Worm (Caenorhabditis elegans) whole organism, L4 larva: ENCODE data around the gene ani-2.

Experiments
- F10B5.3 ChIP-seq: sonication (generic microtip); optimal IDR thresholded peaks from 2 replicates; lab custom pipeline; 2016; ENCODE audit warnings: mild to moderate bottlenecking, missing genetic modification characterization, missing compliant biosample characterization
- F26F4.8 ChIP-seq: fragments of 200-800 bp; sonication (Bioruptor generic); conservative IDR thresholded peaks from 2 replicates; pipeline ENCODE4 v1.3.6; 2022; ENCODE audit warnings: missing genetic modification characterization, missing compliant biosample characterization
- F37D6.2 ChIP-seq: sonication (generic microtip); optimal IDR thresholded peaks from 2 replicates; lab custom pipeline; 2016; ENCODE audit warnings: mild to moderate bottlenecking, missing genetic modification characterization, missing compliant biosample characterization
- F49E8.2 ChIP-seq: sonication (generic microtip); optimal IDR thresholded peaks from 2 replicates; lab custom pipeline; 2016; ENCODE audit warnings: missing compliant biosample characterization, mild to moderate bottlenecking, missing genetic modification characterization, borderline replicate concordance
- R02D3.7 ChIP-seq: fragments of 150-350 bp; sonication (generic microtip); optimal IDR thresholded peaks from 3 replicates; lab custom pipeline; 2014; ENCODE audit warnings: missing biosample characterization, missing genetic modification characterization
- T20F7.1 ChIP-seq: fragments of 200-800 bp; sonication (Bioruptor generic); optimal IDR thresholded peaks from 2 replicates; lab custom pipeline; 2018; ENCODE audit warnings: mild to moderate bottlenecking, missing genetic modification characterization, missing compliant biosample characterization
- Y105C5A.15 ChIP-seq: fragments of 200-800 bp; sonication (Bioruptor generic); IDR thresholded peaks from 2 replicates; pipeline ENCODE4 v1.3.6; 2022; ENCODE audit warnings: missing genetic modification characterization, missing compliant biosample characterization
- Y48G9A.11 ChIP-seq: fragments of 200-800 bp; sonication (Bioruptor generic); IDR thresholded peaks from 2 replicates; pipeline ENCODE4 v1.3.6; 2022; ENCODE audit warnings: missing genetic modification reagents, missing genetic modification characterization, missing compliant biosample characterization
- Y75B8A.6 ChIP-seq: fragments of 200-800 bp; sonication (Bioruptor generic); IDR thresholded peaks from 2 replicates; pipeline ENCODE4 v1.3.6; 2022; ENCODE audit warnings: missing genetic modification reagents, missing genetic modification characterization, missing compliant biosample characterization
- ZK337.2 ChIP-seq: fragments of 200-800 bp; sonication (Bioruptor generic); IDR thresholded peaks from 2 replicates; pipeline ENCODE4 v1.3.6; 2022; ENCODE audit warnings: missing genetic modification reagents, missing genetic modification characterization, missing compliant biosample characterization
- ama-1 ChIP-seq: fragments of 150-350 bp; optimal IDR thresholded peaks from 2 replicates; lab custom pipeline; 2014; ENCODE audit warnings: inconsistent platforms, mixed read lengths
- ceh-44 ChIP-seq: fragments of 200-800 bp; sonication (Bioruptor generic); IDR thresholded peaks from 2 replicates; pipeline ENCODE4 v1.3.6; 2022; ENCODE audit warnings: missing genetic modification reagents, missing genetic modification characterization, missing compliant biosample characterization
- ctbp-1 ChIP-seq: fragments of 200-800 bp; sonication (Bioruptor generic); IDR thresholded peaks from 2 replicates; pipeline ENCODE4 v1.3.6; 2022; ENCODE audit warnings: missing genetic modification reagents, missing genetic modification characterization, missing compliant biosample characterization
- daf-12 ChIP-seq: fragments of 150-350 bp; optimal IDR thresholded peaks from 2 replicates; lab custom pipeline; 2014; ENCODE audit warnings: missing biosample characterization, missing genetic modification reagents, missing genetic modification characterization
- daf-16 ChIP-seq, 3 experiments: sonication (generic microtip); optimal IDR thresholded peaks; 2 replicates each; lab custom pipeline; 2016 to 2017; ENCODE audit warnings: missing genetic modification characterization in 3 of 3, missing genetic modification reagents in 3 of 3, mild to moderate bottlenecking in 2 of 3, missing compliant biosample characterization in 2 of 3, missing biosample characterization in 1 of 3, moderate library complexity in 1 of 3
- daf-8 ChIP-seq: fragments of 200-800 bp; sonication (Bioruptor generic); IDR thresholded peaks from 2 replicates; pipeline ENCODE4 v1.3.6; 2022; ENCODE audit warnings: missing genetic modification characterization, missing compliant biosample characterization
- duxl-1 ChIP-seq: sonication (generic microtip); optimal IDR thresholded peaks from 2 replicates; lab custom pipeline; 2016; ENCODE audit warnings: mild to moderate bottlenecking, missing genetic modification characterization, moderate library complexity, missing compliant biosample characterization; ENCODE audit not compliant: poor library complexity
- dve-1 ChIP-seq: sonication (generic microtip); optimal IDR thresholded peaks from 2 replicates; lab custom pipeline; 2017; ENCODE audit warnings: antibody characterized with exemption, mild to moderate bottlenecking, missing genetic modification characterization, missing compliant biosample characterization; ENCODE audit not compliant: insufficient read depth
- egl-43 ChIP-seq: fragments of 200-800 bp; sonication (Bioruptor generic); IDR thresholded peaks from 2 replicates; pipeline ENCODE4 v1.3.6; 2022; ENCODE audit warnings: missing genetic modification reagents, missing genetic modification characterization, missing compliant biosample characterization
- fkh-10 ChIP-seq: fragments of 150-350 bp; optimal IDR thresholded peaks from 2 replicates; lab custom pipeline; 2014; ENCODE audit warnings: missing biosample characterization, missing genetic modification reagents, missing genetic modification characterization
- fos-1 ChIP-seq: fragments of 150-350 bp; optimal IDR thresholded peaks from 2 replicates; lab custom pipeline; 2014; ENCODE audit warnings: missing biosample characterization, missing genetic modification characterization
- hlh-30 ChIP-seq: sonication (generic microtip); optimal IDR thresholded peaks from 2 replicates; lab custom pipeline; 2017; ENCODE audit warnings: antibody characterized with exemption, mild to moderate bottlenecking, missing genetic modification characterization, missing compliant biosample characterization; ENCODE audit not compliant: insufficient read depth
- lin-13 ChIP-seq: fragments of 150-350 bp; optimal IDR thresholded peaks from 2 replicates; lab custom pipeline; 2014; ENCODE audit warnings: missing biosample characterization, missing genetic modification reagents, missing genetic modification characterization
- lin-38 ChIP-seq: fragments of 200-800 bp; sonication (Bioruptor generic); IDR thresholded peaks from 2 replicates; pipeline ENCODE4 v1.3.6; 2022; ENCODE audit warnings: missing genetic modification reagents, missing genetic modification characterization, missing compliant biosample characterization
- lin-39 ChIP-seq: fragments of 150-350 bp; optimal IDR thresholded peaks from 2 replicates; lab custom pipeline; 2014; ENCODE audit warnings: missing biosample characterization, missing genetic modification reagents, missing genetic modification characterization
- lsy-2 ChIP-seq, 2 experiments: fragments of 150-350 bp in 1 of 2; sonication (generic microtip) in 1 of 2; optimal IDR thresholded peaks; 2 replicates each; lab custom pipeline; 2014 to 2017; ENCODE audit warnings: missing biosample characterization in 2 of 2, missing genetic modification characterization in 2 of 2
- madf-5 ChIP-seq, 2 experiments: fragments of 200-800 bp; sonication (Bioruptor generic); IDR thresholded peaks; 2 replicates each; pipeline ENCODE4 v1.3.6; 2022; ENCODE audit warnings: missing compliant biosample characterization in 2 of 2, missing genetic modification characterization in 2 of 2
- mdl-1 ChIP-seq, 2 experiments: fragments of 150-350 bp in 1 of 2; sonication (generic microtip) in 1 of 2; optimal IDR thresholded peaks; 2 replicates each; lab custom pipeline; 2014 to 2017; ENCODE audit warnings: missing biosample characterization in 2 of 2, missing genetic modification characterization in 2 of 2
- mdt-29 ChIP-seq: fragments of 200-800 bp; sonication (Bioruptor generic); IDR thresholded peaks from 2 replicates; pipeline ENCODE4 v1.3.6; 2022; ENCODE audit warnings: missing genetic modification reagents, missing genetic modification characterization, missing compliant biosample characterization
- mep-1 ChIP-seq: fragments of 150-350 bp; sonication (generic microtip); optimal IDR thresholded peaks from 3 replicates; lab custom pipeline; 2014; ENCODE audit warnings: missing biosample characterization, missing genetic modification characterization
- mxl-2 ChIP-seq: fragments of 200-800 bp; sonication (Bioruptor generic); conservative IDR thresholded peaks from 2 replicates; pipeline ENCODE4 v1.3.6; 2022; ENCODE audit warnings: missing genetic modification reagents, missing genetic modification characterization, missing compliant biosample characterization
- nhr-10 ChIP-seq: fragments of 150-350 bp; optimal IDR thresholded peaks from 2 replicates; lab custom pipeline; 2014; ENCODE audit warnings: missing biosample characterization, missing genetic modification characterization
- nhr-111 ChIP-seq: fragments of 200-800 bp; sonication (Bioruptor generic); optimal IDR thresholded peaks from 2 replicates; lab custom pipeline; 2018; ENCODE audit warnings: mild to moderate bottlenecking, missing genetic modification characterization, missing compliant biosample characterization
- nhr-42 ChIP-seq: fragments of 200-800 bp; sonication (Bioruptor generic); IDR thresholded peaks from 2 replicates; pipeline ENCODE4 v1.3.6; 2022; ENCODE audit warnings: missing genetic modification characterization, missing compliant biosample characterization
- nhr-48 ChIP-seq: sonication (generic microtip); optimal IDR thresholded peaks from 2 replicates; lab custom pipeline; 2016; ENCODE audit warnings: mild to moderate bottlenecking, missing genetic modification characterization, missing compliant biosample characterization
- nhr-6 ChIP-seq: fragments of 150-350 bp; optimal IDR thresholded peaks from 2 replicates; lab custom pipeline; 2014; ENCODE audit warnings: missing biosample characterization, missing genetic modification characterization
- nhr-77 ChIP-seq: fragments of 150-350 bp; optimal IDR thresholded peaks from 2 replicates; lab custom pipeline; 2014; ENCODE audit warnings: missing biosample characterization, missing genetic modification characterization
- pha-4 ChIP-seq, 2 experiments: fragments of 150-350 bp in 1 of 2; fragments of 200-800 bp in 1 of 2; sonication (Bioruptor generic) in 1 of 2; IDR thresholded peaks in 1 of 2; optimal IDR thresholded peaks in 1 of 2; 2 replicates each; pipeline versions ENCODE4 v1.3.6 to Lab custom; 2014 to 2022; ENCODE audit warnings: missing genetic modification characterization in 2 of 2, missing genetic modification reagents in 2 of 2, missing biosample characterization in 1 of 2, missing compliant biosample characterization in 1 of 2
- php-3 ChIP-seq: fragments of 200-800 bp; sonication (Bioruptor generic); IDR thresholded peaks from 2 replicates; pipeline ENCODE4 v1.3.6; 2022; ENCODE audit warnings: missing genetic modification reagents, missing genetic modification characterization, missing compliant biosample characterization
- rbr-2 ChIP-seq: sonication (generic microtip); optimal IDR thresholded peaks from 2 replicates; lab custom pipeline; 2016; ENCODE audit warnings: missing genotype, missing genetic modification characterization, missing compliant biosample characterization
- saeg-2 ChIP-seq: fragments of 200-800 bp; sonication (Bioruptor generic); IDR thresholded peaks from 2 replicates; pipeline ENCODE4 v1.3.6; 2022; ENCODE audit warnings: missing genetic modification reagents, missing genetic modification characterization, missing compliant biosample characterization
- snpc-1.2 ChIP-seq: fragments of 200-800 bp; sonication (Bioruptor generic); IDR thresholded peaks from 2 replicates; pipeline ENCODE4 v1.3.6; 2022; ENCODE audit warnings: missing genetic modification reagents, missing genetic modification characterization, missing compliant biosample characterization
- spr-1 ChIP-seq: sonication (generic microtip); optimal IDR thresholded peaks from 2 replicates; lab custom pipeline; 2016; ENCODE audit warnings: mild to moderate bottlenecking, missing genetic modification characterization, missing compliant biosample characterization
- spr-3 ChIP-seq: fragments of 200-800 bp; sonication (Bioruptor generic); optimal IDR thresholded peaks from 2 replicates; lab custom pipeline; 2018; ENCODE audit warnings: mild to moderate bottlenecking, missing genetic modification characterization, missing compliant biosample characterization
- zfp-3 ChIP-seq: fragments of 200-800 bp; sonication (Bioruptor generic); conservative IDR thresholded peaks from 2 replicates; pipeline ENCODE4 v1.3.6; 2022; ENCODE audit warnings: missing genetic modification reagents, missing genetic modification characterization, missing compliant biosample characterization
- zip-11 ChIP-seq: fragments of 200-800 bp; sonication (Bioruptor generic); IDR thresholded peaks from 2 replicates; pipeline ENCODE4 v1.3.6; 2022; ENCODE audit warnings: missing genetic modification characterization, missing compliant biosample characterization
- ztf-7 ChIP-seq: fragments of 150-350 bp; optimal IDR thresholded peaks from 2 replicates; lab custom pipeline; 2014; ENCODE audit warnings: missing biosample characterization, missing genetic modification characterization

ani-2 gene

ce11 chrII:6347341-6348118, 17.6 kb downstream of the ani-2 start, which contains the start of gene lgg-1 (continued):
- TF ChIP-seq nhr-77 (peak; percentile 33), nhr-6 (peak; percentile 48), fkh-10 (GFP tag; lab: Kevin White, UChicago) (peak; percentile 43), saeg-2 (GFP tag; lab: Robert Waterston, UW) (0 out of 2 replicates have a peak, but pooled peaks have one; percentile 19), ZK337.2 (no peak), F37D6.2 (tag; lab: Kevin White, UChicago) (peak; percentile 36), snpc-1.2 (GFP tag; lab: Robert Waterston, UW) (peak; percentile 61), php-3 (GFP tag; lab: Robert Waterston, UW) (no peak; the same call in 1 of the 2 replicates), nhr-48 (tag; lab: Kevin White, UChicago) (no peak), duxl-1 (peak; percentile 5), zip-11 (GFP tag; lab: Robert Waterston, UW) (no peak), lin-39 (tag; lab: Kevin White, UChicago) (no peak), daf-16 (GFP tag; optimal IDR thresholded peaks at IDR 0.05; lab: Kevin White, UChicago) (no peak), daf-16 (tag; optimal IDR thresholded peaks at IDR 0.05; lab: Kevin White, UChicago) (peak; percentile 44), daf-8 (no peak), ctbp-1 (GFP tag; lab: Robert Waterston, UW) (0 out of 2 replicates have a peak, but pooled peaks have one; percentile 37), F10B5.3 (tag; lab: Kevin White, UChicago) (no peak), nhr-111 (GFP tag; lab: Kevin White, UChicago) (no peak), rbr-2 (tag; lab: Kevin White, UChicago) (peak; percentile 34), fos-1 (tag; lab: Kevin White, UChicago) (no peak), lin-38 (peak; percentile 39), Y48G9A.11 (GFP tag; lab: Robert Waterston, UW) (no peak), madf-5 (GFP tag; IDR thresholded peaks at IDR 0.05; lab: Robert Waterston, UW) (0 out of 4 replicates have a peak, but pooled peaks of 1 of the 2 experiments have one; percentile 3), mep-1 (tag; lab: Kevin White, UChicago) (peak; percentile 50), zfp-3 (GFP tag; lab: Robert Waterston, UW) (peak; percentile 89), egl-43 (peak; percentile 75), mdl-1 (tag; optimal IDR thresholded peaks at IDR 0.05; lab: Kevin White, UChicago) (peak; percentile 50 to 61), mdt-29 (GFP tag; lab: Robert Waterston, UW) (0 out of 2 replicates have a peak, but pooled peaks have one; percentile 7), Y75B8A.6 (GFP tag; lab: Robert Waterston, UW) (peak; percentile 53; the same call in 1 of the 2 replicates), hlh-30 (tag; lab: Kevin White, UChicago) (peak; percentile 84), F49E8.2 (tag; lab: Kevin White, UChicago) (no peak), spr-1 (peak; percentile 39), F26F4.8 (GFP tag; lab: Robert Waterston, UW) (no peak), T20F7.1 (GFP tag; lab: Kevin White, UChicago) (no peak), nhr-10 (peak; percentile 63), pha-4 (GFP tag; IDR thresholded peaks at IDR 0.05; lab: Robert Waterston, UW) (peak; percentile 67; the same call in 1 of the 2 replicates), pha-4 (tag; optimal IDR thresholded peaks at IDR 0.05; lab: Kevin White, UChicago) (no peak), ztf-7 (tag; lab: Kevin White, UChicago) (no peak), lin-13 (GFP tag; lab: Kevin White, UChicago) (no peak), dve-1 (tag; lab: Kevin White, UChicago) (peak; percentile 45), ceh-44 (0 out of 2 replicates have a peak, but pooled peaks have one; percentile 21), ama-1 (peak; percentile 95), Y105C5A.15 (GFP tag; lab: Robert Waterston, UW) (0 out of 2 replicates have a peak, but pooled peaks have one; percentile 45), R02D3.7 (tag; lab: Kevin White, UChicago) (no peak), spr-3 (GFP tag; lab: Kevin White, UChicago) (peak; percentile 17), lsy-2 (tag; optimal IDR thresholded peaks at IDR 0.05; lab: Kevin White, UChicago) (peak; percentile 61 to 67), daf-12 (tag; lab: Kevin White, UChicago) (no peak), mxl-2 (GFP tag; lab: Robert Waterston, UW) (no peak), nhr-42 (GFP tag; lab: Robert Waterston, UW) (no peak)
